Worm (Caenorhabditis elegans) whole organism, mixed stage, embryonic: Measurements from ENCODE around the gene garr-1.

ENCODE experiments used
- bed-3 ChIP-seq: fragments of 200-800 bp; sonication (Bioruptor generic); optimal IDR thresholded peaks from 3 replicates; lab custom pipeline; 2018; ENCODE audit warnings: mild to moderate bottlenecking, missing genetic modification characterization, moderate library complexity, missing compliant biosample characterization
- blmp-1 ChIP-seq: fragments of 150-350 bp; optimal IDR thresholded peaks from 2 replicates; lab custom pipeline; 2014; ENCODE audit warnings: missing biosample characterization, missing genetic modification characterization
- ceh-39 ChIP-seq: fragments of 150-350 bp; optimal IDR thresholded peaks from 2 replicates; lab custom pipeline; 2014; ENCODE audit warnings: missing biosample characterization, missing genetic modification characterization
- ceh-43 ChIP-seq: fragments of 200-800 bp; sonication (Bioruptor generic); optimal IDR thresholded peaks from 2 replicates; lab custom pipeline; 2018; ENCODE audit warnings: mild to moderate bottlenecking, missing genetic modification characterization, moderate library complexity, missing compliant biosample characterization
- ceh-83 ChIP-seq: fragments of 200-800 bp; sonication (Bioruptor generic); optimal IDR thresholded peaks from 2 replicates; lab custom pipeline; 2018; ENCODE audit warnings: mild to moderate bottlenecking, missing genetic modification characterization, missing compliant biosample characterization
- ces-1 ChIP-seq: fragments of 150-350 bp; optimal IDR thresholded peaks from 2 replicates; lab custom pipeline; 2014; ENCODE audit warnings: missing biosample characterization, missing genetic modification reagents, missing genetic modification characterization
- cnd-1 ChIP-seq: fragments of 200-800 bp; sonication (Bioruptor generic); optimal IDR thresholded peaks from 2 replicates; lab custom pipeline; 2018; ENCODE audit warnings: mild to moderate bottlenecking, missing genetic modification characterization, missing compliant biosample characterization
- drap-1 ChIP-seq: fragments of 200-800 bp; sonication (Bioruptor generic); optimal IDR thresholded peaks from 3 replicates; lab custom pipeline; 2018; ENCODE audit warnings: mild to moderate bottlenecking, missing genetic modification characterization, missing compliant biosample characterization
- elt-1 ChIP-seq: sonication (generic microtip); optimal IDR thresholded peaks from 2 replicates; lab custom pipeline; 2017; ENCODE audit warnings: missing genetic modification characterization, mild to moderate bottlenecking, missing compliant biosample characterization, antibody characterized with exemption, moderate library complexity, borderline replicate concordance; ENCODE audit not compliant: insufficient read depth
- elt-3 ChIP-seq: fragments of 150-350 bp; optimal IDR thresholded peaks from 2 replicates; lab custom pipeline; 2014; ENCODE audit warnings: missing biosample characterization, missing genetic modification characterization
- flh-1 ChIP-seq: fragments of 200-800 bp; sonication (Bioruptor generic); optimal IDR thresholded peaks from 2 replicates; lab custom pipeline; 2018; ENCODE audit warnings: mild to moderate bottlenecking, missing genetic modification characterization, moderate library complexity, missing compliant biosample characterization
- ham-2 ChIP-seq: fragments of 200-800 bp; sonication (Bioruptor generic); optimal IDR thresholded peaks from 2 replicates; lab custom pipeline; 2018; ENCODE audit warnings: mild to moderate bottlenecking, missing genetic modification characterization, missing compliant biosample characterization
- hlh-1 ChIP-seq: fragments of 150-350 bp; optimal IDR thresholded peaks from 2 replicates; lab custom pipeline; 2014; ENCODE audit warnings: missing biosample characterization, missing genetic modification reagents, missing genetic modification characterization
- lin-13 ChIP-seq: fragments of 150-350 bp; optimal IDR thresholded peaks from 2 replicates; lab custom pipeline; 2014; ENCODE audit warnings: missing biosample characterization, missing genetic modification characterization
- lsy-2 ChIP-seq: fragments of 150-350 bp; optimal IDR thresholded peaks from 2 replicates; lab custom pipeline; 2014; ENCODE audit warnings: missing biosample characterization, missing genetic modification characterization
- mab-5 ChIP-seq: fragments of 150-350 bp; optimal IDR thresholded peaks from 2 replicates; lab custom pipeline; 2014; ENCODE audit warnings: missing biosample characterization, missing genetic modification characterization
- mep-1 ChIP-seq: fragments of 150-350 bp; optimal IDR thresholded peaks from 2 replicates; lab custom pipeline; 2017; ENCODE audit warnings: missing biosample characterization, missing genetic modification reagents, missing genetic modification characterization, inconsistent platforms
- mls-2 ChIP-seq: sonication (generic microtip); optimal IDR thresholded peaks from 2 replicates; lab custom pipeline; 2016; ENCODE audit warnings: mild to moderate bottlenecking, missing genetic modification characterization, moderate library complexity, missing compliant biosample characterization
- nhr-12 ChIP-seq: fragments of 150-350 bp; optimal IDR thresholded peaks from 2 replicates; lab custom pipeline; 2014; ENCODE audit warnings: missing biosample characterization, missing genetic modification characterization
- nhr-28 ChIP-seq: fragments of 150-350 bp; optimal IDR thresholded peaks from 2 replicates; lab custom pipeline; 2014; ENCODE audit warnings: missing biosample characterization, missing genetic modification characterization
- nhr-76 ChIP-seq: sonication (generic microtip); optimal IDR thresholded peaks from 2 replicates; lab custom pipeline; 2017; ENCODE audit warnings: missing biosample characterization, missing genetic modification characterization
- pha-4 ChIP-seq: fragments of 150-350 bp; optimal IDR thresholded peaks from 2 replicates; lab custom pipeline; 2018; ENCODE audit warnings: missing biosample characterization, missing genetic modification reagents, missing genetic modification characterization
- snpc-4 ChIP-seq: fragments of 150-350 bp; optimal IDR thresholded peaks from 2 replicates; lab custom pipeline; 2014; ENCODE audit warnings: missing biosample characterization, missing genetic modification characterization
- tbx-8 ChIP-seq: fragments of 200-800 bp; sonication (Bioruptor generic); optimal IDR thresholded peaks from 2 replicates; lab custom pipeline; 2018; ENCODE audit warnings: mild to moderate bottlenecking, missing genetic modification characterization, moderate library complexity, missing compliant biosample characterization
- unc-120 ChIP-seq: sonication (generic microtip); optimal IDR thresholded peaks from 2 replicates; lab custom pipeline; 2017; ENCODE audit warnings: missing genetic modification characterization, missing compliant biosample characterization; ENCODE audit not compliant: poor library complexity, severe bottlenecking
- unc-39 ChIP-seq: fragments of 150-350 bp; optimal IDR thresholded peaks from 2 replicates; lab custom pipeline; 2014; ENCODE audit warnings: missing biosample characterization, missing genetic modification characterization
- unc-62 ChIP-seq: fragments of 150-350 bp; optimal IDR thresholded peaks from 2 replicates; lab custom pipeline; 2014; ENCODE audit warnings: missing biosample characterization, missing genetic modification reagents, missing genetic modification characterization
- zip-8 ChIP-seq: fragments of 150-350 bp; optimal IDR thresholded peaks from 2 replicates; lab custom pipeline; 2014; ENCODE audit warnings: missing biosample characterization, missing genetic modification characterization
- ztf-11 ChIP-seq: fragments of 150-350 bp; optimal IDR thresholded peaks from 2 replicates; lab custom pipeline; 2014; ENCODE audit warnings: missing biosample characterization, missing genetic modification characterization

The garr-1 gene

ce11 chrIV:425995-426394 lies at the start of gene garr-1:
garr-1 (plus strand) TSS chrIV:426168.
- TF ChIP-seq snpc-4 (tag; lab: Kevin White, UChicago) = no peak
- TF ChIP-seq ceh-39 (tag; lab: Kevin White, UChicago) = no peak
- no peak for TF ChIP-seq unc-120 (tag; lab: Kevin White, UChicago)
- TF ChIP-seq nhr-76 (tag; lab: Kevin White, UChicago) = no peak
- no peak for TF ChIP-seq zip-8 (tag; lab: Kevin White, UChicago)
- no peak for TF ChIP-seq mep-1 (tag; lab: Kevin White, UChicago)
- no peak for TF ChIP-seq nhr-28 (tag; lab: Kevin White, UChicago)
- TF ChIP-seq ham-2 (GFP tag; lab: Kevin White, UChicago) = no peak

- TF ChIP-seq tbx-8 (no peak), nhr-12 (tag; lab: Kevin White, UChicago) (no peak), unc-39 (tag; lab: Kevin White, UChicago) (no peak), cnd-1 (tag; lab: Kevin White, UChicago) (no peak), drap-1 (GFP tag; lab: Kevin White, UChicago) (no peak), lsy-2 (tag; lab: Kevin White, UChicago) (no peak), hlh-1 (no peak)
- TF ChIP-seq, all 35 proteins: peak for 0
Observed at ce11 chrIV:377791-378190, 48.2 kb upstream of the garr-1 start.

DNA sequence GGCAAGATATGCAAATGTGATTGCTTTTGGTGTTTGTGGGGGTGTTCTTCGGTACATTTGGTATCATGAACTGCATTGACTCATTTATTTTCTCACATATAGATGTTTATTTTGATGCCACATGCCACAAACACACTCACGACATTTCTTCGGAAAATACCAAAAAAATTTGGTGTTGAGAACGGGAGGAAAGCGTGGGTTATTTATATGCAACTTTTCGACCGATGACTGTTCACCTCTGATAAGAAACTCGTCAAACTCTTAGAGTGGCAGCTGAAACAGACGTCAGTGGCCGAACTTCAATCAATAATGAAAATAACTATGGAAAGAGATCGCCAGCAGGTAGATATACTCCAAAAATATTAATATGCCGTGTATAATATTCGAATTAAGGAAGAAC lies 47.6 kb upstream of the garr-1 start:
- TF ChIP-seq tbx-8 (no peak), flh-1 (no peak), nhr-12 (tag; lab: Kevin White, UChicago) (no peak), lsy-2 (tag; lab: Kevin White, UChicago) (no peak), blmp-1 (no peak), lin-13 (tag; lab: Kevin White, UChicago) (no peak), mab-5 (tag; lab: Kevin White, UChicago) (no peak), ceh-39 (tag; lab: Kevin White, UChicago) (no peak), ces-1 (GFP tag; lab: Kevin White, UChicago) (no peak)

DNA sequence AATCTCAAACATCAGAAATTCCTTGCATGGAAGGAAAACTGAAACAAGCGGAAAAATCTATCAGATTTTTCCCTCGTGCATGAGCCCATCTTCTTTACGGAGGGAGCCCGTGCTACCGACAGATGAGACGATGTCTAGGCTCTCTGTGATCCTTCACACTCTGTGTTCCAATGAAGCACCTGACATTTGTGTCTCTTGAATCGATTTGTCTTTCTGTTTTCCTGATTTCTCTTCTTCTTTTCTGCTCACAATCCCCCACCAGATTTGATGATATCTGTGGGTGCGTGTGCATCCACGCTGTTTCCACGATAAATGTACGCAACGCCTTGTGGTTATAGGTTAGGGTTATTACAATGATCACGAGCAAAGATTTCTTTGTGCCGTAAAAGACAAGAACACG lies 47.1 kb upstream of the garr-1 start:
- TF ChIP-seq ceh-83 (GFP tag; lab: Kevin White, UChicago) (no peak), unc-120 (tag; lab: Kevin White, UChicago) (peak; percentile 82), hlh-1 (peak; percentile 94), ztf-11 (tag; lab: Kevin White, UChicago) (no peak)

ce11 chrIV:379605-380004 lies 46.4 kb upstream of the garr-1 start:
- TF ChIP-seq ceh-43 (GFP tag; lab: Kevin White, UChicago) (peak; percentile 7), pha-4 (no peak)

ce11 chrIV:383135-383731 lies 42.7 kb upstream of the garr-1 start, which contains the start of gene spl-1:
spl-1 (minus strand) TSS chrIV:383185.
- no peak for TF ChIP-seq ceh-39 (tag; lab: Kevin White, UChicago)
- TF ChIP-seq drap-1 (GFP tag; lab: Kevin White, UChicago) = no peak
- TF ChIP-seq cnd-1 (tag; lab: Kevin White, UChicago) = no peak
- TF ChIP-seq nhr-76 (tag; lab: Kevin White, UChicago) = no peak
- TF ChIP-seq unc-39 (tag; lab: Kevin White, UChicago) = no peak
- no peak for TF ChIP-seq mls-2 (tag; lab: Kevin White, UChicago)
- TF ChIP-seq elt-3 (tag; lab: Kevin White, UChicago) = no peak
- TF ChIP-seq elt-1 (tag; lab: Kevin White, UChicago) = no peak
- no peak for TF ChIP-seq bed-3 (GFP tag; lab: Kevin White, UChicago)
- TF ChIP-seq ham-2 (GFP tag; lab: Kevin White, UChicago) = no peak
- TF ChIP-seq flh-1 = no peak
- TF ChIP-seq mep-1 (tag; lab: Kevin White, UChicago) = no peak
- no peak for TF ChIP-seq mab-5 (tag; lab: Kevin White, UChicago)
- no peak for TF ChIP-seq unc-62
- TF ChIP-seq, all 35 proteins: peak for 0
